Worm (Caenorhabditis elegans): ENCODE data around the gene sgnh-1.

ce11 chrIV:4846793-4847192, 42.9 kb upstream of the sgnh-1 start, which contains the start of gene tat-2:
- TF ChIP-seq tab-1 (GFP tag; IDR thresholded peaks at IDR 0.05) (no peak), ref-1 (GFP tag; conservative IDR thresholded peaks at IDR 0.05) (no peak), T22C8.4 (GFP tag; IDR thresholded peaks at IDR 0.05) (no peak), klf-2 (GFP tag; conservative IDR thresholded peaks at IDR 0.05) (no peak), flt-1 (GFP tag; IDR thresholded peaks at IDR 0.05) (no peak), med-1 (GFP tag; optimal IDR thresholded peaks at IDR 0.05; ENCODE audit: insufficient read depth) (no peak), ztf-29 (GFP tag; IDR thresholded peaks at IDR 0.05) (no peak)
